Fruit fly (Drosophila melanogaster) Kc167 (cell line): ENCODE measurements around the gene sowah.

ENCODE experiments used
- Myc ChIP-seq: fragments of >200 bp; optimal IDR thresholded peaks from 2 replicates; lab custom pipeline; 2017; ENCODE audit warnings: missing external identifiers
- h ChIP-seq: fragments of >200 bp; optimal IDR thresholded peaks from 3 replicates; lab custom pipeline; 2018; ENCODE audit warnings: missing external identifiers
- insv ChIP-seq: fragments of >200 bp; optimal IDR thresholded peaks from 3 replicates; lab custom pipeline; 2018; ENCODE audit warnings: missing external identifiers
- psq ChIP-seq: fragments of >200 bp; optimal IDR thresholded peaks from 2 replicates; lab custom pipeline; 2017; ENCODE audit warnings: missing external identifiers
- ttk ChIP-seq: sonication (Bioruptor generic); optimal IDR thresholded peaks from 2 replicates; lab custom pipeline; 2017; ENCODE audit warnings: missing external identifiers

sowah gene

dm6 chr3L:12489952-12490351 lies 82.4 kb downstream of the sowah start:
- no peak for TF ChIP-seq psq
- TF ChIP-seq insv (lab: Kevin White, UChicago), result no peak
- no peak for TF ChIP-seq Myc (lab: Kevin White, UChicago)
- TF ChIP-seq h (lab: Kevin White, UChicago), result no peak
- TF ChIP-seq ttk (lab: Kevin White, UChicago), result no peak
